Fruit fly (Drosophila melanogaster): ENCODE results near the gene sky.

DNA sequence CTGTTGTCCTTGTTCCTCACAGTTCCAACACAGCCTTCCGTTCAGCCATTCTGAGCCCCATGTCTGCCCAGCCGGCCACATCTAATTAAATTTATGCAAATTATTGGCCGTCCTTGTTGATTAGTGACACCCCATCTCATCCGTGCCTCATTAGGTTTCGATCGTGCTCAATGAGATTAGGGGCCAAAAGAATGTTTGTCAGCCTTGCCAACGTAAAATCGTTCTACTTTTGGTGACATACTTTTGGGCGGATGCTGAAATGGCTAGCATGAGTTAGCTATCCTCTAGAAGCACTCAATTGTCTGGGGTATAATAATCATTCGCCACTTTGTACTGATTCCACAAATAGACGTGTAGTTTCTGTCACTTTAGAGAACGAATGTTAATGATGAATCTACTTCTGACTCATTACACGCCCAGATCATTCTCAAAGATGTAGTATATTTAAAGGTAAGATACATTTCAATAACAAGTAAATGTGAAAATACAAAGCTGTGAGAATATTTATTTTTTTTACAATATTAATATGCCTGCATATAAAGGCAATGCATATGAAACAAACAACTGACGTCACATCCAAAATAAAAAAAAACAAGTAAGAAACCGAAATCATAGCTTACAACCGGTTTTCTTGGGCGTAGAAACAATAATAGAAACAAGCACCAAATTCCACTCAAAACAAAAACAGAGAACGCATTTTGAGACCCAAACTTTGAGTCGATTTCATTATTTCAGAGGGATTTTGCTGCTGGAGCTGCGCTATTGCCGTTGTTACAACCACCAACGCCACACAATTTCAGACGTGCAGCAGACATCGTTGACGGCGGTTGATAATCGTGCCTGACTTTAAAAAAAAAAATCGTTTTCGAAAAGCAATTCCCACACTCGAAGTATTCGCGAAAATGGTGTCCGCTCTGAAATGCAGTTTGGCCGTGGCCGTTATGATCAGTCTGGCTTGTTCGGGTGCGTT lies 60.1 kb downstream of the sky start, which contains the start of gene bero:
- TF ChIP-seq CG8301 (tag; optimal IDR thresholded peaks at IDR 0.05) (no peak), CG17806 (tag; optimal IDR thresholded peaks at IDR 0.05) (no peak), CG32121 (GFP tag; IDR thresholded peaks at IDR 0.05) (no peak), CG15710 (tag; optimal IDR thresholded peaks at IDR 0.05) (no peak)

Measured in whole organism, pupa.